Fruit fly (Drosophila melanogaster): ENCODE data around the gene dnd.

Gene dnd

dm6 chr3R:21863817-21864384 is 23.3 kb downstream of the dnd start (continued):
- TF ChIP-seq Elba2 (GFP tag; optimal IDR thresholded peaks at IDR 0.05) (no peak), scrt (GFP tag; optimal IDR thresholded peaks at IDR 0.05) (no peak), bsh (GFP tag; optimal IDR thresholded peaks at IDR 0.05) (no peak), wdn (GFP tag; IDR thresholded peaks at IDR 0.05) (no peak), Ada2b (GFP tag; IDR thresholded peaks at IDR 0.05) (no peak), Mrtf (GFP tag; IDR thresholded peaks at IDR 0.05) (no peak), CG11504 (tag; optimal IDR thresholded peaks at IDR 0.05) (peak; percentile 34), Oli (tag; optimal IDR thresholded peaks at IDR 0.05) (peak; percentile 13), Dip3 (GFP tag; optimal IDR thresholded peaks at IDR 0.05) (no peak)

dm6 chr3R:21862868-21863267 is 24.3 kb downstream of the dnd start:
- TF ChIP-seq CG17568 (GFP tag; optimal IDR thresholded peaks at IDR 0.05) (no peak), Dbx (GFP tag; IDR thresholded peaks at IDR 0.05) (no peak), CG11504 (tag; optimal IDR thresholded peaks at IDR 0.05) (peak; percentile 7), CG34422 (GFP tag; IDR thresholded peaks at IDR 0.05) (no peak), vvl (GFP tag; IDR thresholded peaks at IDR 0.05) (peak; percentile 36; the same call in 1 of the 2 replicates), Stat92E (GFP tag; optimal IDR thresholded peaks at IDR 0.05) (no peak), gsb-n (tag; optimal IDR thresholded peaks at IDR 0.05) (peak; percentile 34), Sox100B (GFP tag; optimal IDR thresholded peaks at IDR 0.05) (peak; percentile 3), CG15073 (GFP tag; optimal IDR thresholded peaks at IDR 0.05) (peak; percentile 80), CG12769 (tag; optimal IDR thresholded peaks at IDR 0.05) (no peak), CkIIα-i1 (GFP tag; IDR thresholded peaks at IDR 0.05) (no peak), CG2199 (GFP tag; IDR thresholded peaks at IDR 0.05) (peak; percentile 6; the same call in 1 of the 3 replicates), her (GFP tag; optimal IDR thresholded peaks at IDR 0.05) (no peak)

DNA sequence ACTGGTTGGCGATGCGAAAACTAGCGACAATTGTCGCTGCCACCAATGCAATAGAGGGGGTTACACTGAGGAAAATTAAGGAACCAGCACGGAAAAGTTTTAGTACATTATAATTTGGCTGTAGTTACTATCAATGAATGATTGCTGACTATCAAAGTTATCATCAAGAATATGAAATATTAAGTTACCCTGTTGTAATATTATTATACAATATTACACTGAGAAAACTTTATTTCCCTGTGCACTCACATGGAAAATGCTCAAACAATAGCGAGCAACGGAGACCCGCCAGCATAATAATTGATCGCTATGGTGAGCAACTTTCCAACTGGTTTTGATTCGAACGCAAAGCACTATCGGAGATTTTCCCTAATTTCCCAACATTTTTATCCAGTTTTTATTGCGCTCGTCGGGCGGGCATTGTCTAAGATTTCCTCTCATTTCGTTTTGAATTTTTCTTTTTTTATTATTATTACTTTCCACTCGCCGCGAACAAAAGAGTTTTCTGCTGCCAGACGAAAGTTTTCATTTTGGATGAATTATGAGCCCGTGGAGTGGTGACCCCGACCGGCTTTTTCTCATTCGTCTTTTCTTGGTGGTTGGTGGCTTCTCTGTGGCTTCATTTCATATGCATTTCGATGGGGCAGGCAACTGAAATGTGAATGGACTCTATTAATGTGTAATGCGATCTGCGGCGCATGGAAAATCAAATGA is 24.9 kb downstream of the dnd start:
- TF ChIP-seq NC2α (GFP tag; optimal IDR thresholded peaks at IDR 0.05) (no peak), MTF-1 (GFP tag; optimal IDR thresholded peaks at IDR 0.05; ENCODE audit: borderline replicate concordance) (peak; percentile 23), insv (GFP tag; optimal IDR thresholded peaks at IDR 0.05) (peak in 1 of 2 experiments; percentile 2), gcm (GFP tag; optimal IDR thresholded peaks at IDR 0.05) (peak; percentile 96), fd96Cb (tag; optimal IDR thresholded peaks at IDR 0.05) (peak; percentile 75), wor (GFP tag; IDR thresholded peaks at IDR 0.05) (peak; percentile 74; the same call in 1 of the 2 replicates), Gsc (GFP tag; IDR thresholded peaks at IDR 0.05) (no peak), CG14965 (GFP tag; optimal IDR thresholded peaks at IDR 0.05; ENCODE audit: borderline replicate concordance) (no peak), her (GFP tag; optimal IDR thresholded peaks at IDR 0.05) (peak; percentile 41), CG8478 (optimal IDR thresholded peaks at IDR 0.05) (no peak), CG18011 (GFP tag; optimal IDR thresholded peaks at IDR 0.05) (no peak), unc-4 (GFP tag; IDR thresholded peaks at IDR 0.05; ENCODE audit: partially characterized antibody) (no peak), Fer3 (tag; optimal IDR thresholded peaks at IDR 0.05) (peak; percentile 25), CG16779 (GFP tag; IDR thresholded peaks at IDR 0.05) (no peak), Poxn (GFP tag; IDR thresholded peaks at IDR 0.05) (no peak), CG17361 (GFP tag; IDR thresholded peaks at IDR 0.05) (peak; percentile 90), danr (GFP tag; IDR thresholded peaks at IDR 0.05) (peak; percentile 56), CG11247 (GFP tag; IDR thresholded peaks at IDR 0.05) (no peak; the same call in 1 of the 2 replicates), CG14441 (GFP tag; IDR thresholded peaks at IDR 0.05) (peak; percentile 45), ewg (GFP tag; optimal IDR thresholded peaks at IDR 0.05) (peak; percentile 86), Asciz (GFP tag; optimal IDR thresholded peaks at IDR 0.05) (peak; percentile 84), CG1603 (tag; optimal IDR thresholded peaks at IDR 0.05) (peak; percentile 96), HLH4C (GFP tag; IDR thresholded peaks at IDR 0.05; ENCODE audit: partially characterized antibody) (no peak), abd-A (tag; optimal IDR thresholded peaks at IDR 0.05) (peak; percentile 88), H15 (GFP tag; IDR thresholded peaks at IDR 0.05) (peak; percentile 76), stwl (tag; optimal IDR thresholded peaks at IDR 0.05) (no peak)

All from whole organism, embryonic.